Worm (Caenorhabditis elegans): Measurements from ENCODE around the gene fbxa-136.

ce11 chrV:17513831-17514230, 7.0 kb upstream of the fbxa-136 start:
- TF ChIP-seq lsy-2 (tag; optimal IDR thresholded peaks at IDR 0.05): no peak
- TF ChIP-seq ztf-11 (tag; optimal IDR thresholded peaks at IDR 0.05): no peak
- TF ChIP-seq bed-3 (GFP tag; optimal IDR thresholded peaks at IDR 0.05): no peak
- TF ChIP-seq elt-1 (tag; optimal IDR thresholded peaks at IDR 0.05; ENCODE audit: borderline replicate concordance, insufficient read depth): no peak
- TF ChIP-seq sem-2 (GFP tag; optimal IDR thresholded peaks at IDR 0.05): no peak

Data from whole organism, mixed stage, embryonic.